Fruit fly (Drosophila melanogaster) whole organism, embryonic: Measurements from ENCODE around the gene CG32708.
A peak's percentile ranks its signal among the peaks of the same experiment; 100 is the strongest.

ENCODE experiments used
- Atf6 ChIP-seq: fragments of 200-800 bp; sonication (Bioruptor generic); IDR thresholded peaks from 2 replicates; pipeline ENCODE4 v1.3.6; 2022; ENCODE audit warnings: missing biosample characterization, missing genetic modification characterization
- CG11504 ChIP-seq: fragments of 200-800 bp; sonication (Bioruptor generic); optimal IDR thresholded peaks from 3 replicates; lab custom pipeline; 2019; ENCODE audit warnings: missing biosample characterization, mild to moderate bottlenecking, missing genetic modification characterization, moderate library complexity
- CG12071 ChIP-seq: fragments of 200-800 bp; sonication (Bioruptor generic); optimal IDR thresholded peaks from 3 replicates; lab custom pipeline; 2018; ENCODE audit warnings: missing biosample characterization, mild to moderate bottlenecking, missing genetic modification characterization
- CG13624 ChIP-seq: fragments of 200-800 bp; sonication (Bioruptor generic); optimal IDR thresholded peaks from 2 replicates; lab custom pipeline; 2016; ENCODE audit warnings: missing biosample characterization, missing genetic modification characterization
- CG1529 ChIP-seq: fragments of 200-800 bp; sonication (Bioruptor generic); optimal IDR thresholded peaks from 3 replicates; lab custom pipeline; 2018; ENCODE audit warnings: missing biosample characterization, missing genetic modification characterization
- CG15514 ChIP-seq: fragments of 200-800 bp; sonication (Bioruptor generic); optimal IDR thresholded peaks from 3 replicates; lab custom pipeline; 2017; ENCODE audit warnings: missing biosample characterization, missing genetic modification characterization, mild to moderate bottlenecking, moderate library complexity, missing genetic modification reagents
- CG15696 ChIP-seq: fragments of 200-800 bp; sonication (Bioruptor generic); optimal IDR thresholded peaks from 2 replicates; lab custom pipeline; 2019; ENCODE audit warnings: missing biosample characterization, mild to moderate bottlenecking, missing genetic modification characterization, moderate library complexity
- CG16779 ChIP-seq: fragments of 200-800 bp; sonication (Bioruptor generic); IDR thresholded peaks from 2 replicates; pipeline ENCODE4 v1.3.6; 2022; ENCODE audit warnings: missing biosample characterization, missing genetic modification characterization
- CG17186 ChIP-seq: fragments of 200-800 bp; sonication (Bioruptor generic); optimal IDR thresholded peaks from 3 replicates; lab custom pipeline; 2017; ENCODE audit warnings: missing biosample characterization, missing genetic modification reagents, missing genetic modification characterization
- CG17912 ChIP-seq: fragments of 200-800 bp; sonication (Bioruptor generic); optimal IDR thresholded peaks from 2 replicates; lab custom pipeline; 2018; ENCODE audit warnings: missing biosample characterization, mild to moderate bottlenecking, missing genetic modification characterization
- CG18011 ChIP-seq: fragments of 200-800 bp; sonication (Bioruptor generic); optimal IDR thresholded peaks from 2 replicates; lab custom pipeline; 2017; ENCODE audit warnings: missing biosample characterization, missing genetic modification characterization, mild to moderate bottlenecking, moderate library complexity, missing genotype
- CG30431 ChIP-seq: fragments of 200-800 bp; sonication (Bioruptor generic); optimal IDR thresholded peaks from 2 replicates; lab custom pipeline; 2017; ENCODE audit warnings: missing biosample characterization, missing genetic modification characterization
- CG31441 ChIP-seq: fragments of 200-800 bp; sonication (Bioruptor generic); IDR thresholded peaks from 2 replicates; pipeline ENCODE4 v1.3.6; 2022; ENCODE audit warnings: missing biosample characterization, missing genetic modification characterization
- CG3281 ChIP-seq: fragments of 200-800 bp; sonication (Bioruptor generic); optimal IDR thresholded peaks from 3 replicates; lab custom pipeline; 2017; ENCODE audit warnings: missing biosample characterization, mild to moderate bottlenecking, missing genetic modification characterization
- CG42726 ChIP-seq: fragments of 200-800 bp; sonication (Bioruptor generic); IDR thresholded peaks from 2 replicates; pipeline ENCODE4 v1.3.6; 2022; ENCODE audit warnings: missing biosample characterization, missing genetic modification characterization; ENCODE audit not compliant: partially characterized antibody
- CG6254 ChIP-seq: fragments of 200-800 bp; sonication (Bioruptor generic); optimal IDR thresholded peaks from 3 replicates; lab custom pipeline; 2017; ENCODE audit warnings: mild to moderate bottlenecking, missing biosample characterization, missing genetic modification reagents, missing genetic modification characterization
- CG6813 ChIP-seq: fragments of 200-800 bp; sonication (Bioruptor generic); optimal IDR thresholded peaks from 2 replicates; lab custom pipeline; 2017; ENCODE audit warnings: missing biosample characterization, missing genetic modification characterization, mild to moderate bottlenecking, moderate library complexity, missing genetic modification reagents
- CG7372 ChIP-seq: fragments of 200-800 bp; sonication (Bioruptor generic); IDR thresholded peaks from 2 replicates; pipeline ENCODE4 v1.3.6; 2022; ENCODE audit warnings: missing biosample characterization, missing genetic modification characterization
- CG7928 ChIP-seq: fragments of 200-800 bp; sonication (Bioruptor generic); optimal IDR thresholded peaks from 2 replicates; lab custom pipeline; 2017; ENCODE audit warnings: missing biosample characterization, mild to moderate bottlenecking, missing genetic modification characterization
- CG8944 ChIP-seq: fragments of 200-800 bp; sonication (Bioruptor generic); optimal IDR thresholded peaks from 3 replicates; lab custom pipeline; 2016; ENCODE audit warnings: missing biosample characterization, missing genetic modification characterization
- CG9727 ChIP-seq: fragments of 200-800 bp; sonication (Bioruptor generic); optimal IDR thresholded peaks from 3 replicates; lab custom pipeline; 2017; ENCODE audit warnings: missing biosample characterization, mild to moderate bottlenecking, missing genetic modification characterization
- CG9797 ChIP-seq: fragments of 200-800 bp; sonication (Bioruptor generic); optimal IDR thresholded peaks from 3 replicates; lab custom pipeline; 2018; ENCODE audit warnings: missing biosample characterization, mild to moderate bottlenecking, missing genetic modification characterization
- CrebB ChIP-seq: fragments of 200-800 bp; sonication (Bioruptor generic); optimal IDR thresholded peaks from 3 replicates; lab custom pipeline; 2018; ENCODE audit warnings: missing biosample characterization, mild to moderate bottlenecking, missing genetic modification characterization
- Dip2 ChIP-seq: fragments of 200-800 bp; sonication (Bioruptor generic); IDR thresholded peaks from 2 replicates; pipeline ENCODE4 v1.3.6; 2022; ENCODE audit warnings: missing biosample characterization, missing genetic modification characterization
- Doc3 ChIP-seq: fragments of 200-800 bp; sonication (Bioruptor generic); IDR thresholded peaks from 3 replicates; pipeline ENCODE4 v1.3.6; 2022; ENCODE audit warnings: missing biosample characterization, missing genetic modification characterization; ENCODE audit not compliant: partially characterized antibody
- ERR ChIP-seq: fragments of 200-800 bp; sonication (Bioruptor generic); optimal IDR thresholded peaks from 2 replicates; lab custom pipeline; 2016; ENCODE audit warnings: missing biosample characterization, missing genetic modification characterization
- H15 ChIP-seq: fragments of 200-800 bp; sonication (Bioruptor generic); IDR thresholded peaks from 3 replicates; pipeline ENCODE4 v1.3.6; 2022; ENCODE audit warnings: missing biosample characterization, missing genetic modification characterization
- HLHmδ ChIP-seq: fragments of 200-800 bp; sonication (Bioruptor generic); optimal IDR thresholded peaks from 2 replicates; lab custom pipeline; 2018; ENCODE audit warnings: missing biosample characterization, mild to moderate bottlenecking, missing genetic modification characterization, moderate library complexity
- NFAT ChIP-seq: fragments of 200-800 bp; sonication (Bioruptor generic); IDR thresholded peaks from 2 replicates; pipeline ENCODE4 v1.3.6; 2022; ENCODE audit warnings: missing biosample characterization, missing genetic modification characterization
- Ravus ChIP-seq: fragments of 200-800 bp; sonication (Bioruptor generic); IDR thresholded peaks from 2 replicates; pipeline ENCODE4 v1.3.6; 2022; ENCODE audit warnings: missing biosample characterization, missing genetic modification characterization
- Scr ChIP-seq: fragments of 200-800 bp; sonication (Bioruptor generic); IDR thresholded peaks from 2 replicates; pipeline ENCODE4 v1.3.6; 2022; ENCODE audit warnings: missing biosample characterization, missing genetic modification characterization; ENCODE audit not compliant: partially characterized antibody
- Tbp ChIP-seq: fragments of >200 bp; optimal IDR thresholded peaks from 2 replicates; lab custom pipeline; 2018; ENCODE audit warnings: missing biosample characterization, missing genetic modification characterization
- Xrp1 ChIP-seq: fragments of 200-800 bp; sonication (Bioruptor generic); IDR thresholded peaks from 2 replicates; pipeline ENCODE4 v1.3.6; 2022; ENCODE audit warnings: missing biosample characterization, missing genetic modification characterization
- ac ChIP-seq: fragments of 200-800 bp; sonication (Bioruptor generic); optimal IDR thresholded peaks from 3 replicates; lab custom pipeline; 2017; ENCODE audit warnings: missing biosample characterization, mild to moderate bottlenecking, missing genetic modification characterization
- ara ChIP-seq: fragments of 200-800 bp; sonication (Bioruptor generic); IDR thresholded peaks from 2 replicates; pipeline ENCODE4 v1.3.6; 2022; ENCODE audit warnings: missing biosample characterization, missing genetic modification characterization
- ash1 ChIP-seq: fragments of 200-800 bp; sonication (Bioruptor generic); optimal IDR thresholded peaks from 2 replicates; lab custom pipeline; 2018; ENCODE audit warnings: missing biosample characterization, mild to moderate bottlenecking, missing genetic modification characterization
- az2 ChIP-seq: fragments of 200-800 bp; sonication (Bioruptor generic); optimal IDR thresholded peaks from 3 replicates; lab custom pipeline; 2016; ENCODE audit warnings: missing biosample characterization, missing genetic modification characterization
- ci ChIP-seq: fragments of 200-800 bp; sonication (Bioruptor generic); IDR thresholded peaks from 3 replicates; pipeline ENCODE4 v1.3.6; 2022; ENCODE audit warnings: missing biosample characterization, missing genetic modification characterization
- exex ChIP-seq: fragments of 200-800 bp; sonication (Bioruptor generic); optimal IDR thresholded peaks from 4 replicates; lab custom pipeline; 2018; ENCODE audit warnings: missing biosample characterization, mild to moderate bottlenecking, missing genetic modification characterization, moderate library complexity
- gro ChIP-seq: fragments of 200-800 bp; sonication (Bioruptor generic); optimal IDR thresholded peaks from 2 replicates; lab custom pipeline; 2016; ENCODE audit warnings: missing biosample characterization, missing genetic modification characterization
- nerfin-2 ChIP-seq: fragments of 200-800 bp; sonication (Bioruptor generic); IDR thresholded peaks from 2 replicates; pipeline ENCODE4 v1.3.6; 2022; ENCODE audit warnings: missing biosample characterization, missing genetic modification characterization; ENCODE audit not compliant: partially characterized antibody
- nom ChIP-seq: fragments of 200-800 bp; sonication (Bioruptor generic); optimal IDR thresholded peaks from 2 replicates; lab custom pipeline; 2017; ENCODE audit warnings: missing biosample characterization, missing genetic modification characterization, mild to moderate bottlenecking, moderate library complexity, missing genetic modification reagents
- org-1 ChIP-seq: fragments of 200-800 bp; sonication (Bioruptor generic); optimal IDR thresholded peaks from 2 replicates; lab custom pipeline; 2017; ENCODE audit warnings: missing biosample characterization, missing genetic modification characterization
- pnt ChIP-seq: fragments of 200-800 bp; sonication (Bioruptor generic); optimal IDR thresholded peaks from 3 replicates; lab custom pipeline; 2016; ENCODE audit warnings: missing biosample characterization, missing genetic modification characterization
- pum ChIP-seq: fragments of 200-800 bp; sonication (Bioruptor generic); optimal IDR thresholded peaks from 2 replicates; lab custom pipeline; 2016; ENCODE audit warnings: missing biosample characterization, missing genetic modification characterization
- ro ChIP-seq: fragments of 200-800 bp; sonication (Bioruptor generic); IDR thresholded peaks from 2 replicates; pipeline ENCODE4 v1.3.6; 2022; ENCODE audit warnings: missing biosample characterization, missing genetic modification characterization
- sim ChIP-seq: fragments of 200-800 bp; sonication (Bioruptor generic); IDR thresholded peaks from 2 replicates; pipeline ENCODE4 v1.3.6; 2022; ENCODE audit warnings: missing biosample characterization, missing genetic modification characterization
- sisA ChIP-seq: fragments of 200-800 bp; sonication (Bioruptor generic); IDR thresholded peaks from 2 replicates; pipeline ENCODE4 v1.3.6; 2022; ENCODE audit warnings: missing biosample characterization, missing genetic modification characterization
- sob ChIP-seq: fragments of 200-800 bp; sonication (Bioruptor generic); IDR thresholded peaks from 2 replicates; pipeline ENCODE4 v1.3.6; 2022; ENCODE audit warnings: missing biosample characterization, missing genetic modification characterization
- stc ChIP-seq: fragments of 200-800 bp; sonication (Bioruptor generic); IDR thresholded peaks from 2 replicates; pipeline ENCODE4 v1.3.6; 2022; ENCODE audit warnings: missing biosample characterization, missing genetic modification characterization
- z ChIP-seq: fragments of 200-800 bp; sonication (Bioruptor generic); IDR thresholded peaks from 3 replicates; pipeline ENCODE4 v1.3.6; 2022; ENCODE audit warnings: missing biosample characterization, missing genetic modification characterization

CG32708 gene

DNA sequence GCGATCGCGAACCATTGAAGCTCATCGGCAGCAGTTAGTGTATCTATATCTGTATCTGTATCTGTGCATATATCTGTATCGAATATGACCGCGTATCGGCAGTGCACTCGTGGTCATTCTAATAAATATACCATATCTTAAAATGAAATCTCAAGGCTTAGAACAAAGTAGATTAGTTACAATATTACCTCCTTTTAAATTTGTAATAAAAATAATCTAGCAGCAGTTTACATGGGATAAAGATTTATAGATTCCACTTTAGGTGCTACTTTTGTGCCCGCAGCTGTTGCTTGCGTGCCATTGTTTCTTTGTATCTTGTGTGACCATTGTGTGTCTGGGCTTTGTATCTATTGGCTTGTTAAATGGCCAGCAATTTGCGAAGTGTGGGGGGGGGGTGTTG, 25.7 kb upstream of the CG32708 start (continued):
- TF ChIP-seq CG6813 (GFP tag; lab: Kevin White, UChicago) = peak; percentile 61
- TF ChIP-seq CG1529 (GFP tag; lab: Kevin White, UChicago) = peak; percentile 68
- TF ChIP-seq ara (GFP tag; lab: Robert Waterston, UW) = peak; percentile 34; the same call in 1 of the 2 replicates
- no peak for TF ChIP-seq z (GFP tag; lab: Robert Waterston, UW)
- no peak for TF ChIP-seq Scr
- no peak for TF ChIP-seq ash1 (GFP tag; lab: Kevin White, UChicago)
- TF ChIP-seq nerfin-2 (GFP tag; lab: Robert Waterston, UW) = no peak
- peak; percentile 58 for TF ChIP-seq nom (GFP tag; lab: Kevin White, UChicago)
- TF ChIP-seq Tbp (GFP tag; lab: Kevin White, UChicago) = no peak
- peak; percentile 53 for TF ChIP-seq CG6254 (GFP tag; lab: Kevin White, UChicago)
- TF ChIP-seq HLHmδ (GFP tag; lab: Kevin White, UChicago) = no peak
- TF ChIP-seq CG17912 (GFP tag; lab: Kevin White, UChicago) = no peak
- TF ChIP-seq az2 (GFP tag; lab: Kevin White, UChicago) = peak; percentile 73
- TF ChIP-seq ERR (GFP tag; lab: Kevin White, UChicago) = no peak
- peak; percentile 59 for TF ChIP-seq CG15514
- TF ChIP-seq CG7372 (GFP tag; lab: Robert Waterston, UW) = peak; percentile 33; the same call in 1 of the 2 replicates
- peak; percentile 87 for TF ChIP-seq CG11504 (tag; lab: Kevin White, UChicago)
- no peak for TF ChIP-seq CG15696 (tag; lab: Kevin White, UChicago)
- TF ChIP-seq ci (GFP tag; lab: Robert Waterston, UW) = peak; percentile 87
- TF ChIP-seq CG16779 = no peak
- peak; percentile 76 for TF ChIP-seq CrebB (tag; lab: Kevin White, UChicago)
- TF ChIP-seq org-1 = peak; percentile 60
- TF ChIP-seq NFAT (GFP tag; lab: Robert Waterston, UW) = 0 out of 2 replicates have a peak, but pooled peaks have one; percentile 49
- 0 out of 2 replicates have a peak, but pooled peaks have one; percentile 39 for TF ChIP-seq stc (GFP tag; lab: Robert Waterston, UW)
- peak; percentile 48 for TF ChIP-seq pnt (GFP tag; lab: Kevin White, UChicago)
- TF ChIP-seq CG18011 (GFP tag; lab: Kevin White, UChicago) = no peak
- peak; percentile 66 for TF ChIP-seq sisA (GFP tag; lab: Robert Waterston, UW)
- peak; percentile 69 for TF ChIP-seq sob (GFP tag; lab: Robert Waterston, UW)
- TF ChIP-seq CG42726 (GFP tag; lab: Robert Waterston, UW) = no peak
- TF ChIP-seq pum (GFP tag; lab: Kevin White, UChicago) = peak; percentile 21
- TF ChIP-seq Dip2 (GFP tag; lab: Robert Waterston, UW) = no peak
- peak; percentile 84 for TF ChIP-seq CG31441
- TF ChIP-seq CG9727 (GFP tag; lab: Kevin White, UChicago) = peak; percentile 49
- no peak for TF ChIP-seq CG3281 (GFP tag; lab: Kevin White, UChicago)
- TF ChIP-seq Xrp1 (GFP tag; lab: Robert Waterston, UW) = peak; percentile 60; the same call in 1 of the 2 replicates
- no peak for TF ChIP-seq exex
- peak; percentile 22 for TF ChIP-seq CG8944 (GFP tag; lab: Kevin White, UChicago)
- no peak for TF ChIP-seq ro (GFP tag; lab: Robert Waterston, UW)
- peak; percentile 25 for TF ChIP-seq CG30431 (GFP tag; lab: Kevin White, UChicago)
- TF ChIP-seq CG17186 = no peak
- TF ChIP-seq CG7928 (GFP tag; lab: Kevin White, UChicago) = no peak
- peak; percentile 70; the same call in 1 of the 2 replicates for TF ChIP-seq Atf6
- no peak for TF ChIP-seq Ravus (GFP tag; lab: Robert Waterston, UW)
- TF ChIP-seq Doc3 (GFP tag; lab: Robert Waterston, UW) = no peak
- peak; percentile 75 for TF ChIP-seq CG12071 (GFP tag; lab: Kevin White, UChicago)
- no peak for TF ChIP-seq sim (GFP tag; lab: Robert Waterston, UW)
- TF ChIP-seq CG9797 (GFP tag; lab: Kevin White, UChicago) = no peak
- TF ChIP-seq H15 (GFP tag; lab: Robert Waterston, UW) = peak; percentile 57; the same call in 2 of the 3 replicates
- TF ChIP-seq CG13624 (GFP tag; lab: Kevin White, UChicago) = peak; percentile 17
- no peak for TF ChIP-seq gro (GFP tag; lab: Kevin White, UChicago)
- no peak for TF ChIP-seq ac
